Worm (Caenorhabditis elegans): ENCODE measurements around the gene cyk-3.

cyk-3 gene

DNA sequence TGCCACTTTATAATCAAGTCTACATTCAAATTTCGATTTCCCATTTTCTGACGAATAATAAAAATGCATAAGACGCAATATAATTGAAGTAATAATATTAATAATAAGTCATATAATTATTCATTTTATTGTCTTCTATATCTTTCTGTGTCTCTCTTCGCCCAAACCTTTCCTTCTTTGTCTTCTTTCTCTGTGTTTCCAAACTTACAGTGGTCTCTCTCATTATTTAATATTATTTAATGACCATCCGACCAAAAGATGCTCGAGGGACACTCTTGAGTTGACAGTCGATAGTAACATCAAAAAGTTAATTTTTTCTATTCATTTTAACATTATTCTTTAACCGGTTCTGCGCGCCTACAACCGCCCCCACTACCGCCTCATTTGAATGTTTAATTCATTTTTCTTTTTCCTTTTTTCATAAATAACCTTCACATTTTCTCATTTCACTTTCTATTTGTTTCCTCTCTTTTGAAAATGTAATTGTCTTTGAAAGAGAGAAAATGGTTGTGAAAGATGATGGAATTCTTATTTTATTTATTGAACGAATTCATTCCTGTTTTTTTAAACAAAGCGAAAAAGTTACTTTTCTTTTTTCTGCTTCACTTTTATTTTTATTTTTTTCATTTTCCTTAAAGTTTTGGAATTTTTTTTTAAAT, 53.8 kb downstream of the cyk-3 start:
- TF ChIP-seq blmp-1 (tag; optimal IDR thresholded peaks at IDR 0.05) (peak; percentile 85), lsy-2 (tag; optimal IDR thresholded peaks at IDR 0.05) (no peak), lin-14 (GFP tag; optimal IDR thresholded peaks at IDR 0.05) (peak; percentile 29), nhr-85 (tag) (peak; percentile 63)
